Worm (Caenorhabditis elegans): Measurements from ENCODE around the gene grl-11.

grl-11 gene

ce11 chrIII:9144744-9145390 lies 26.7 kb upstream of the grl-11 start, which contains the start of the genes ZK512.2 and ZK512.4 (continued):
- no peak for TF ChIP-seq Y116A8C.19 (tag; optimal IDR thresholded peaks at IDR 0.05; ENCODE audit: borderline replicate concordance)
- TF ChIP-seq ama-1 (optimal IDR thresholded peaks at IDR 0.05), result no peak
- TF ChIP-seq nhr-76 (tag; optimal IDR thresholded peaks at IDR 0.05), result no peak
- TF ChIP-seq skn-1 (tag; optimal IDR thresholded peaks at IDR 0.05), result peak; percentile 26
- no peak for TF ChIP-seq ceh-8 (GFP tag; optimal IDR thresholded peaks at IDR 0.05)
- TF ChIP-seq unc-62 (GFP tag; optimal IDR thresholded peaks at IDR 0.05), result no peak

DNA sequence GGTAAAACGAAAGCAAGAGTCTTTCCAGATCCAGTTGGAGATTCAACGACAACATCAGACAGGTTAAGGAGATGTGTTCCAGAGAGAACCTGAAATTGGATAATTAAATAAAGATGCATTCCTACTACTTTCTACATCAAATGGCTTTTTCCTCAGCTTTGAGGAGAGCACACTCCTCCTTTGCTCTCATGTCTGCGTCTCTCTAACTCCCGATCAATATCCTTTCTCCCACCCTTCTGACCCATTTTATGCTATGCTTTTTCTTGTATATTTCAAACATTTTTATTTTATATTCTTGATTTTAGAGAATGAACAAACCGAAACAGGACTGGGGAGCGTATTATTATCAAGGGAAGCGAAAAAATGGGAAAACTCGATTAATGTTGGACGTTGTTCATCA lies 25.7 kb upstream of the grl-11 start, which contains the start of gene ZK512.11:
Gene ZK512.11, plus strand, starts transcription at position 301 of the 400 bp plus-strand sequence.
- TF ChIP-seq ceh-8 (GFP tag; optimal IDR thresholded peaks at IDR 0.05) (peak; percentile 9), F16B12.6 (tag; optimal IDR thresholded peaks at IDR 0.05) (no peak)

ce11 chrIII:9138601-9139000 lies 20.4 kb upstream of the grl-11 start, which contains the start of gene ZK512.7:
ZK512.7 (minus strand) TSS chrIII:9138701.
- TF ChIP-seq unc-30 (tag; optimal IDR thresholded peaks at IDR 0.05) (no peak), tlp-1 (tag; optimal IDR thresholded peaks at IDR 0.05) (no peak), lin-35 (GFP tag; optimal IDR thresholded peaks at IDR 0.05) (no peak), mef-2 (tag; optimal IDR thresholded peaks at IDR 0.05) (no peak), ets-5 (GFP tag; IDR thresholded peaks at IDR 0.05) (no peak), hpl-2 (GFP tag; optimal IDR thresholded peaks at IDR 0.05) (no peak)

ce11 chrIII:9136587-9136986 lies 18.4 kb upstream of the grl-11 start, which contains the start of gene eat-4:
eat-4 (plus strand) TSS chrIII:9136887.
- peak; percentile 28 for TF ChIP-seq lin-14 (GFP tag; optimal IDR thresholded peaks at IDR 0.05)
- no peak for TF ChIP-seq sox-4 (tag; optimal IDR thresholded peaks at IDR 0.05)

- TF ChIP-seq hpl-2 (GFP tag; optimal IDR thresholded peaks at IDR 0.05), result no peak
- no peak for TF ChIP-seq fkh-8 (tag; optimal IDR thresholded peaks at IDR 0.05)
- no peak for TF ChIP-seq efl-1 (optimal IDR thresholded peaks at IDR 0.05)
- no peak for TF ChIP-seq efl-1 (GFP tag; optimal IDR thresholded peaks at IDR 0.05 in 1 of 2)
- no peak for TF ChIP-seq ztf-11 (tag; optimal IDR thresholded peaks at IDR 0.05)
- TF ChIP-seq lin-13 (GFP tag; optimal IDR thresholded peaks at IDR 0.05), result no peak
- no peak for TF ChIP-seq dsc-1 (tag; optimal IDR thresholded peaks at IDR 0.05)
- TF ChIP-seq lir-3 (tag; optimal IDR thresholded peaks at IDR 0.05; ENCODE audit: poor library complexity), result no peak
- no peak for TF ChIP-seq unc-62 (GFP tag; optimal IDR thresholded peaks at IDR 0.05)
- no peak for TF ChIP-seq nhr-76 (tag; optimal IDR thresholded peaks at IDR 0.05)
- TF ChIP-seq nhr-11 (tag; optimal IDR thresholded peaks at IDR 0.05), result no peak
- no peak for TF ChIP-seq aly-2 (tag; optimal IDR thresholded peaks at IDR 0.05)
- no peak for TF ChIP-seq sup-37 (GFP tag; optimal IDR thresholded peaks at IDR 0.05)
- no peak for TF ChIP-seq nhr-84 (tag; optimal IDR thresholded peaks at IDR 0.05)
- TF ChIP-seq lin-14 (GFP tag; optimal IDR thresholded peaks at IDR 0.05), result no peak
- TF ChIP-seq ces-1 (GFP tag; optimal IDR thresholded peaks at IDR 0.05), result no peak
- no peak for TF ChIP-seq dpl-1 (GFP tag; optimal IDR thresholded peaks at IDR 0.05)
- no peak for TF ChIP-seq aha-1 (tag; optimal IDR thresholded peaks at IDR 0.05)
- no peak for TF ChIP-seq unc-86 (tag; optimal IDR thresholded peaks at IDR 0.05)
- no peak for TF ChIP-seq nhr-85 (tag)
These were observed 12.4 kb upstream of the grl-11 start, which contains the start of gene ZK512.10 for ce11 chrIII:9130588-9130987. ZK512.10 (plus strand) TSS chrIII:9130888.

DNA sequence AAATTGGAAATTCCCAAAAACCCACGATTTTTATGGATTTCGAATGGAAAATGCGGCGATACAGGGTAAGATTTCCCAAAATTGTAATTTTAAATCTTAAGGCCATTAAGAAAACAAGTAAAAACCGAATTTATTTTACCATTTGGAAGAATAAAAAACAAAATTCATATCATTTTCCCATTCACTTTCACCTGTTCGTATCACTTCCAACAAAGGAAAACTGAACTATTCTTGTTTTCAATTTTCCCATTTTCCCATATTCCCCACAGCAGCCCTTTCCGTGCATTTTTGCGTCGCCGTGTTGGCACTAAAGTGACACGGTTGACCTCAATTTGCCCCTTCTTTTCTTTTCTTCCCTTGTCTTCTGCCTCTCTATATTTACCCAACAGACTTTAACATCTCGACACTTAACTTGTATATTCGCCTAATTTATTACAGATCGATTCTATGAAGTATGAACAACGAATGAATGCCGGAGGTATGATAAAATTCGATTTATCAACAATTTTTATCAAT lies 7.7 kb upstream of the grl-11 start, which contains the start of gene sec-16A.1:
Gene sec-16A.1, plus strand, starts transcription at position 51 of the 516 bp plus-strand sequence.
- TF ChIP-seq xbp-1 (tag; optimal IDR thresholded peaks at IDR 0.05) (peak; percentile 22), snpc-4 (tag; optimal IDR thresholded peaks at IDR 0.05) (no peak), elt-3 (tag; optimal IDR thresholded peaks at IDR 0.05) (peak in 1 of 6 experiments; percentile 58), pqm-1 (tag; optimal IDR thresholded peaks at IDR 0.05) (no peak), lin-35 (GFP tag; optimal IDR thresholded peaks at IDR 0.05) (peak; percentile 34 to 66), efl-1 (optimal IDR thresholded peaks at IDR 0.05) (peak; percentile 43 to 61), efl-1 (GFP tag; optimal IDR thresholded peaks at IDR 0.05 in 1 of 2) (peak; percentile 54 to 96), unc-98 (GFP tag; IDR thresholded peaks at IDR 0.05) (no peak), nhr-11 (tag; optimal IDR thresholded peaks at IDR 0.05) (no peak), zag-1 (tag; optimal IDR thresholded peaks at IDR 0.05) (no peak), unc-30 (tag; optimal IDR thresholded peaks at IDR 0.05) (no peak), tlp-1 (tag; optimal IDR thresholded peaks at IDR 0.05) (no peak), ceh-90 (tag; optimal IDR thresholded peaks at IDR 0.05) (no peak), F16B12.6 (tag; optimal IDR thresholded peaks at IDR 0.05) (peak; percentile 82), nhr-85 (tag) (peak; percentile 4), grh-1 (GFP tag; IDR thresholded peaks at IDR 0.05) (0 out of 2 replicates have a peak, but pooled peaks have one; percentile 10), lsy-2 (tag; optimal IDR thresholded peaks at IDR 0.05) (peak; percentile 52 to 56), mdl-1 (tag; optimal IDR thresholded peaks at IDR 0.05) (no peak), unc-130 (tag; optimal IDR thresholded peaks at IDR 0.05) (peak; percentile 4), dpl-1 (GFP tag; optimal IDR thresholded peaks at IDR 0.05) (peak; percentile 32 to 51 (median 48))
